Fruit fly (Drosophila melanogaster): ENCODE data around the gene CG8565.

The CG8565 gene

dm6 chrX:15844139-15844538 lies 6.5 kb downstream of the CG8565 start, which contains the start of the genes ArgRS and CG8578 (continued):
- no peak for TF ChIP-seq ab (GFP tag; optimal IDR thresholded peaks at IDR 0.05)
- TF ChIP-seq MESR4 (GFP tag; optimal IDR thresholded peaks at IDR 0.05), result peak; percentile 24
- no peak for TF ChIP-seq NfI (GFP tag; optimal IDR thresholded peaks at IDR 0.05)
- TF ChIP-seq run (tag; optimal IDR thresholded peaks at IDR 0.05), result no peak
- no peak for TF ChIP-seq CG2678 (tag; optimal IDR thresholded peaks at IDR 0.05)
- TF ChIP-seq CG1602 (GFP tag; optimal IDR thresholded peaks at IDR 0.05), result no peak
- TF ChIP-seq CG3726 (GFP tag; IDR thresholded peaks at IDR 0.05), result no peak
- TF ChIP-seq Ada2b (GFP tag; IDR thresholded peaks at IDR 0.05), result no peak
- no peak for TF ChIP-seq CG10543 (GFP tag; optimal IDR thresholded peaks at IDR 0.05)
- peak; percentile 43; the same call in 1 of the 2 replicates for TF ChIP-seq ara (GFP tag; IDR thresholded peaks at IDR 0.05)
- TF ChIP-seq exex (tag; optimal IDR thresholded peaks at IDR 0.05), result peak; percentile 29
- no peak for TF ChIP-seq org-1 (GFP tag; optimal IDR thresholded peaks at IDR 0.05)
- peak; percentile 67; the same call in 1 of the 2 replicates for TF ChIP-seq tna (GFP tag; IDR thresholded peaks at IDR 0.05; ENCODE audit: partially characterized antibody)
- no peak for TF ChIP-seq Bdp1 (GFP tag; optimal IDR thresholded peaks at IDR 0.05)
- peak; percentile 79 for TF ChIP-seq unc-4 (GFP tag; IDR thresholded peaks at IDR 0.05; ENCODE audit: partially characterized antibody)
- peak; percentile 58; the same call in 1 of the 2 replicates for TF ChIP-seq Taf1 (GFP tag; IDR thresholded peaks at IDR 0.05)
- no peak for TF ChIP-seq da (GFP tag; optimal IDR thresholded peaks at IDR 0.05)
- peak; percentile 84 for TF ChIP-seq gro (GFP tag; optimal IDR thresholded peaks at IDR 0.05)
- TF ChIP-seq H15 (GFP tag; IDR thresholded peaks at IDR 0.05), result no peak
- TF ChIP-seq Fer3 (tag; optimal IDR thresholded peaks at IDR 0.05), result peak; percentile 15
- TF ChIP-seq Eip74EF (GFP tag; optimal IDR thresholded peaks at IDR 0.05), result peak in 1 of 2 experiments; percentile 38
- no peak for TF ChIP-seq CG6683 (GFP tag; optimal IDR thresholded peaks at IDR 0.05)
- TF ChIP-seq disco-r (GFP tag; optimal IDR thresholded peaks at IDR 0.05), result no peak
- TF ChIP-seq cas (GFP tag; IDR thresholded peaks at IDR 0.05), result 0 out of 2 replicates have a peak, but pooled peaks have one; percentile 28
- TF ChIP-seq mld (GFP tag; IDR thresholded peaks at IDR 0.05; ENCODE audit: partially characterized antibody), result peak; percentile 55; the same call in 1 of the 3 replicates
- TF ChIP-seq wek (GFP tag; optimal IDR thresholded peaks at IDR 0.05), result no peak
- no peak for TF ChIP-seq CG17912 (GFP tag; optimal IDR thresholded peaks at IDR 0.05)
- TF ChIP-seq Hand (GFP tag; optimal IDR thresholded peaks at IDR 0.05), result no peak
- TF ChIP-seq CG18011 (GFP tag; optimal IDR thresholded peaks at IDR 0.05), result no peak
- peak; percentile 30 for TF ChIP-seq NC2β (GFP tag; optimal IDR thresholded peaks at IDR 0.05)
- no peak for TF ChIP-seq Hmr (GFP tag; optimal IDR thresholded peaks at IDR 0.05)
- no peak for TF ChIP-seq CG13296 (GFP tag; optimal IDR thresholded peaks at IDR 0.05)
- TF ChIP-seq CG13424 (tag; optimal IDR thresholded peaks at IDR 0.05), result peak; percentile 50
- peak; percentile 86 for TF ChIP-seq Ptx1 (GFP tag; IDR thresholded peaks at IDR 0.05)
- TF ChIP-seq YL-1 (GFP tag; optimal IDR thresholded peaks at IDR 0.05), result peak; percentile 34
- TF ChIP-seq E2f1 (GFP tag; IDR thresholded peaks at IDR 0.05), result 0 out of 2 replicates have a peak, but pooled peaks have one; percentile 51
- TF ChIP-seq CG12659 (GFP tag; optimal IDR thresholded peaks at IDR 0.05), result peak; percentile 70
- peak; percentile 56; the same call in 1 of the 2 replicates for TF ChIP-seq CG8765 (GFP tag; IDR thresholded peaks at IDR 0.05)
- TF ChIP-seq mirr (GFP tag; optimal IDR thresholded peaks at IDR 0.05), result no peak
- no peak for TF ChIP-seq CG10654 (GFP tag; optimal IDR thresholded peaks at IDR 0.05)
- peak; percentile 3 for TF ChIP-seq CG9876 (GFP tag; optimal IDR thresholded peaks at IDR 0.05)
- TF ChIP-seq CG7271 (tag; optimal IDR thresholded peaks at IDR 0.05), result no peak
- TF ChIP-seq Abd-B (GFP tag; optimal IDR thresholded peaks at IDR 0.05), result no peak
- TF ChIP-seq CG14014 (GFP tag; IDR thresholded peaks at IDR 0.05), result no peak; the same call in 1 of the 2 replicates
- TF ChIP-seq z (GFP tag; IDR thresholded peaks at IDR 0.05), result no peak
- no peak; the same call in 2 of the 3 replicates for TF ChIP-seq jigr1 (GFP tag; IDR thresholded peaks at IDR 0.05)
- peak; percentile 28 for TF ChIP-seq CG34376 (GFP tag; optimal IDR thresholded peaks at IDR 0.05)
- no peak for TF ChIP-seq Sox102F (GFP tag; optimal IDR thresholded peaks at IDR 0.05)
- TF ChIP-seq sc (optimal IDR thresholded peaks at IDR 0.05), result no peak
- no peak for TF ChIP-seq sc (GFP tag; optimal IDR thresholded peaks at IDR 0.05)

Data from whole organism, embryonic.